Worm (Caenorhabditis elegans): ENCODE data around the gene C15B12.9.

DNA sequence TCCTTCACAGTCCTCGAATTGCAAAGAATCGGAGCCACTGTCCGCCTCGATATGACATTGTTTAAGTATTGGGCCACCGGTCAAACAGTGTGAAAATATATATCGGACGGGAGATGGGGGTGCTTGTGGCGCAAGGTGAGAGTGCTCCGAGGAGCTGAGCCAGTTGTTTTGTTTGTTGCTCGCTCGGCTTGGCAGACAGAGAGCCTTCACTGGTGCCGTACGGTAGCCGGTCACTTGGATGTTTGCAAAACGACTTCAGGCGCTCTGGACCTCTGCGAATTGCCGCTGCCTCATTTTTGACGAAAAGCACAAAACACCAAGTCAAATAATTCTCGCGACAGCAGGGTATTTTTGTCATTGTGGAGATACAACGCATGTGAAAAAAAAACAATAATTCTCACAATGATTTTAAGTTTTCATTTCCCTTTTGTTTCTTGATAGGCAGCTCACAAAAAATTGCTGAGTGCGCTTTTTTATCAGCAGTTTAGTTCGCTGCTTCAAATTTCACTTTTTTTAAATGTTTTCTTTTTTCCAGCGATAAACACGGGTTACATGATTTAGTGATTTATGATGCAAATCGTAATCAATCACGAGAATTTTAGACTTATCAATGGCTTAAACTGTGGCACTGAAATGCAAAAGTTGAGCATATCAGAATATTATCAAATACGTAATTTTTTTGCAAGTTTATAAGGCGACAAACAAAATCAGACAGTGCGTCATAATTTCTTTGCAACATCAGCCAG is 48.6 kb downstream of the C15B12.9 start:
- TF ChIP-seq nhr-28 (tag; optimal IDR thresholded peaks at IDR 0.05): no peak
- peak; percentile 95 for TF ChIP-seq elt-2 (tag; optimal IDR thresholded peaks at IDR 0.05)
- no peak for TF ChIP-seq hpl-2 (GFP tag; optimal IDR thresholded peaks at IDR 0.05)
- no peak for TF ChIP-seq ztf-11 (tag; optimal IDR thresholded peaks at IDR 0.05)
- no peak for TF ChIP-seq C04F5.9 (tag; optimal IDR thresholded peaks at IDR 0.05)
